Fruit fly (Drosophila melanogaster): ENCODE data around the gene CG3526.

DNA sequence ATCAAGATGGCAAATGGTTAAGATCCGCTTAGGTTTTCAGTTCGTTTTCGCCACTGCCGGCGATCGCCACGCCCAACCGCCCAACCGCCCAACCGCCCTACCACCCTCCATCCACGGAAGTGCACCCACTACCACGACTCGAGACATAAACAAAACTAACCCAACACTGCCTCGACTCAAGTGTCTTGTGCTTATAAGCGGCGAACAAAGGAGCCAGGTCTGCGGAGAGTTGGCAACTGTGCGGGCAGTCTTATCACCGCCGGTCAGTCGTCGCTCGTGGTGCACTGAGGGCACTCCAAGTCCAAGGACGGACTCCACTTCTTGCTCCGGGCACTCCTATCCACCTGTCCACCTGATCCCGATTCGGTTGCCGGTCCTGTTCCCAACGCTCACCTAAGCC, at the start of gene CG3526:
- no peak for TF ChIP-seq Sox102F (GFP tag; optimal IDR thresholded peaks at IDR 0.05)
- TF ChIP-seq YL-1 (GFP tag; optimal IDR thresholded peaks at IDR 0.05) = no peak
- TF ChIP-seq CG6765 (GFP tag; optimal IDR thresholded peaks at IDR 0.05) = no peak
- TF ChIP-seq CG11398 (GFP tag; optimal IDR thresholded peaks at IDR 0.05) = no peak
- no peak for TF ChIP-seq tap (tag; optimal IDR thresholded peaks at IDR 0.05)
